Fruit fly (Drosophila melanogaster) whole organism, embryonic: Measurements from ENCODE around the gene ND-30.

Experiments used
- Bgb ChIP-seq: fragments of 200-800 bp; sonication (Bioruptor generic); IDR thresholded peaks from 2 replicates; pipeline ENCODE4 v1.3.6; 2022; ENCODE audit warnings: missing biosample characterization, missing genetic modification characterization; ENCODE audit not compliant: partially characterized antibody
- CG10959 ChIP-seq: fragments of 200-800 bp; sonication (Bioruptor generic); IDR thresholded peaks from 2 replicates; pipeline ENCODE4 v1.3.6; 2022; ENCODE audit warnings: missing biosample characterization, missing genetic modification characterization
- CG1233 ChIP-seq: fragments of 200-800 bp; sonication (Bioruptor generic); optimal IDR thresholded peaks from 4 replicates; lab custom pipeline; 2018; ENCODE audit warnings: missing biosample characterization, mild to moderate bottlenecking, missing genetic modification characterization
- CG1529 ChIP-seq: fragments of 200-800 bp; sonication (Bioruptor generic); optimal IDR thresholded peaks from 3 replicates; lab custom pipeline; 2018; ENCODE audit warnings: missing biosample characterization, missing genetic modification characterization
- CG1603 ChIP-seq: fragments of 200-800 bp; sonication (Bioruptor generic); optimal IDR thresholded peaks from 2 replicates; lab custom pipeline; 2019; ENCODE audit warnings: missing biosample characterization, mild to moderate bottlenecking, missing genetic modification characterization, moderate library complexity
- CG16863 ChIP-seq: fragments of 200-800 bp; sonication (Bioruptor generic); optimal IDR thresholded peaks from 3 replicates; lab custom pipeline; 2016; ENCODE audit warnings: missing biosample characterization, missing genetic modification characterization
- CG17802 ChIP-seq: fragments of 200-800 bp; sonication (Bioruptor generic); optimal IDR thresholded peaks from 2 replicates; lab custom pipeline; 2018; ENCODE audit warnings: missing biosample characterization, mild to moderate bottlenecking, missing genetic modification characterization, moderate library complexity
- CG1792 ChIP-seq: fragments of 200-800 bp; sonication (Bioruptor generic); optimal IDR thresholded peaks from 2 replicates; lab custom pipeline; 2016; ENCODE audit warnings: missing biosample characterization, missing genetic modification characterization
- CG18599 ChIP-seq: fragments of 200-800 bp; sonication (Bioruptor generic); optimal IDR thresholded peaks from 3 replicates; lab custom pipeline; 2017; ENCODE audit warnings: missing biosample characterization, missing genetic modification characterization, mild to moderate bottlenecking, moderate library complexity, missing genetic modification reagents
- CG34376 ChIP-seq: fragments of 200-800 bp; sonication (Bioruptor generic); optimal IDR thresholded peaks from 2 replicates; lab custom pipeline; 2018; ENCODE audit warnings: missing biosample characterization, mild to moderate bottlenecking, missing genetic modification characterization
- CG42726 ChIP-seq: fragments of 200-800 bp; sonication (Bioruptor generic); IDR thresholded peaks from 2 replicates; pipeline ENCODE4 v1.3.6; 2022; ENCODE audit warnings: missing biosample characterization, missing genetic modification characterization; ENCODE audit not compliant: partially characterized antibody
- CG4617 ChIP-seq: fragments of 200-800 bp; sonication (Bioruptor generic); optimal IDR thresholded peaks from 3 replicates; lab custom pipeline; 2016; ENCODE audit warnings: missing biosample characterization, missing genetic modification characterization, borderline replicate concordance
- CG5953 ChIP-seq: fragments of 200-800 bp; sonication (Bioruptor generic); IDR thresholded peaks from 2 replicates; pipeline ENCODE4 v1.3.6; 2022; ENCODE audit warnings: missing biosample characterization, missing genetic modification characterization
- Dfd ChIP-seq, 2 experiments: fragments of >200 bp; optimal IDR thresholded peaks; 2 replicates each; lab custom pipeline; 2017; ENCODE audit warnings: missing biosample characterization in 2 of 2, missing genetic modification characterization in 2 of 2
- Ets65A ChIP-seq: fragments of 200-800 bp; sonication (Bioruptor generic); peaks from one replicate; lab custom pipeline; 2016; ENCODE audit warnings: missing biosample characterization, missing genetic modification characterization
- GATAe ChIP-seq: fragments of 200-800 bp; sonication (Bioruptor generic); conservative IDR thresholded peaks from 2 replicates; pipeline ENCODE4 v1.3.6; 2022; ENCODE audit warnings: missing biosample characterization, missing genetic modification characterization
- Gsc ChIP-seq: fragments of 200-800 bp; sonication (Bioruptor generic); IDR thresholded peaks from 2 replicates; pipeline ENCODE4 v1.3.6; 2022; ENCODE audit warnings: missing biosample characterization, missing genetic modification characterization
- Hr78 ChIP-seq, 2 experiments: fragments of 200-800 bp in 1 of 2; fragments of >200 bp in 1 of 2; sonication (Bioruptor generic) in 1 of 2; optimal IDR thresholded peaks; 2 replicates each; lab custom pipeline; 2017 to 2019; ENCODE audit warnings: missing biosample characterization in 2 of 2, missing genetic modification characterization in 2 of 2, mild to moderate bottlenecking in 1 of 2, moderate library complexity in 1 of 2
- MTF-1 ChIP-seq: fragments of 200-800 bp; sonication (Bioruptor generic); optimal IDR thresholded peaks from 2 replicates; lab custom pipeline; 2018; ENCODE audit warnings: missing biosample characterization, mild to moderate bottlenecking, missing genetic modification characterization, borderline replicate concordance
- Med ChIP-seq: fragments of 200-800 bp; sonication (Bioruptor generic); peaks from one replicate; lab custom pipeline; 2016; ENCODE audit warnings: missing biosample characterization, missing genetic modification characterization, mild to moderate bottlenecking, inconsistent platforms, moderate library complexity
- Spps ChIP-seq: fragments of 200-800 bp; sonication (Bioruptor generic); optimal IDR thresholded peaks from 2 replicates; lab custom pipeline; 2018; ENCODE audit warnings: missing biosample characterization, mild to moderate bottlenecking, missing genetic modification characterization
- gem ChIP-seq: fragments of 200-800 bp; sonication (Bioruptor generic); optimal IDR thresholded peaks from 2 replicates; lab custom pipeline; 2019; ENCODE audit warnings: missing biosample characterization, mild to moderate bottlenecking, missing genetic modification characterization, moderate library complexity
- jigr1 ChIP-seq: fragments of 200-800 bp; sonication (Bioruptor generic); IDR thresholded peaks from 3 replicates; pipeline ENCODE4 v1.3.6; 2022; ENCODE audit warnings: missing biosample characterization, missing genetic modification characterization
- jing ChIP-seq: fragments of 200-800 bp; sonication (Bioruptor generic); optimal IDR thresholded peaks from 2 replicates; lab custom pipeline; 2018; ENCODE audit warnings: missing biosample characterization, mild to moderate bottlenecking, missing genetic modification characterization
- ken ChIP-seq: fragments of 200-800 bp; sonication (Bioruptor generic); IDR thresholded peaks from 3 replicates; pipeline ENCODE4 v1.3.6; 2022; ENCODE audit warnings: missing biosample characterization, missing genetic modification characterization
- lab ChIP-seq: fragments of 200-800 bp; sonication (Bioruptor generic); optimal IDR thresholded peaks from 3 replicates; lab custom pipeline; 2017; ENCODE audit warnings: missing biosample characterization, missing genetic modification characterization, mild to moderate bottlenecking, moderate library complexity, missing genetic modification reagents
- maf-S ChIP-seq: fragments of 200-800 bp; sonication (Bioruptor generic); optimal IDR thresholded peaks from 2 replicates; lab custom pipeline; 2016; ENCODE audit warnings: missing biosample characterization, missing genetic modification characterization
- nerfin-1 ChIP-seq: fragments of 200-800 bp; sonication (Bioruptor generic); optimal IDR thresholded peaks from 3 replicates; lab custom pipeline; 2019; ENCODE audit warnings: missing biosample characterization, mild to moderate bottlenecking, missing genetic modification characterization, moderate library complexity
- peb ChIP-seq: fragments of 200-800 bp; sonication (Bioruptor generic); IDR thresholded peaks from 2 replicates; pipeline ENCODE4 v1.3.6; 2022; ENCODE audit warnings: missing biosample characterization, missing genetic modification characterization
- pnt ChIP-seq: fragments of 200-800 bp; sonication (Bioruptor generic); optimal IDR thresholded peaks from 3 replicates; lab custom pipeline; 2016; ENCODE audit warnings: missing biosample characterization, missing genetic modification characterization
- so ChIP-seq: fragments of 200-800 bp; sonication (Bioruptor generic); IDR thresholded peaks from 3 replicates; pipeline ENCODE4 v1.3.6; 2022; ENCODE audit warnings: missing biosample characterization, missing genetic modification characterization
- sob ChIP-seq: fragments of 200-800 bp; sonication (Bioruptor generic); IDR thresholded peaks from 2 replicates; pipeline ENCODE4 v1.3.6; 2022; ENCODE audit warnings: missing biosample characterization, missing genetic modification characterization
- sug ChIP-seq: fragments of 200-800 bp; optimal IDR thresholded peaks from 2 replicates; lab custom pipeline; 2019; ENCODE audit warnings: missing biosample characterization, mild to moderate bottlenecking, missing genetic modification characterization, moderate library complexity
- tap ChIP-seq: fragments of 200-800 bp; optimal IDR thresholded peaks from 3 replicates; lab custom pipeline; 2019; ENCODE audit warnings: missing biosample characterization, mild to moderate bottlenecking, missing genetic modification characterization, moderate library complexity
- wor ChIP-seq: fragments of 200-800 bp; sonication (Bioruptor generic); IDR thresholded peaks from 2 replicates; pipeline ENCODE4 v1.3.6; 2022; ENCODE audit warnings: missing biosample characterization, missing genetic modification characterization

ND-30 gene

DNA sequence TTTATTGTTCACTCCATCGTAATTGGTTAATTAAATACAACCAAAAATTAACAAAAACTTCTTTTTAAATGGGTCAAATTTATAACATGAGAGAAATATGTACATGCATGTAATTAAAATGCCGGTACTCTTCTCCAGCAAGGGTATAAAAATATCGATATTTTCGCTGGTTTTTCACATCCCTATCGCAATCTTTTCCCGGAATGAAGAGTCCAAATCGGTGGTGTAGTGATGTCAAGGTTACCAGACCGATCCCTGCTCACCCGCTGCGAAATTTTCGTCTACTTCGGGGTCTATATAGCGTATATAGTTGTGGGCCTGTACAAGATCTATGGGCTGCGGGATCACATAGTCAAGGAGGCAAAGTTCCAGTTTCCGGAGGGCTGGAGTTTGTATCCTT is 2.6 kb upstream of the ND-30 start, which contains the start of gene rasp (continued):
- TF ChIP-seq CG1792 (GFP tag; lab: Kevin White, UChicago) (no peak), jigr1 (GFP tag; lab: Robert Waterston, UW) (no peak), CG1603 (tag; lab: Kevin White, UChicago) (peak; percentile 21), gem (tag; lab: Kevin White, UChicago) (no peak)

DNA sequence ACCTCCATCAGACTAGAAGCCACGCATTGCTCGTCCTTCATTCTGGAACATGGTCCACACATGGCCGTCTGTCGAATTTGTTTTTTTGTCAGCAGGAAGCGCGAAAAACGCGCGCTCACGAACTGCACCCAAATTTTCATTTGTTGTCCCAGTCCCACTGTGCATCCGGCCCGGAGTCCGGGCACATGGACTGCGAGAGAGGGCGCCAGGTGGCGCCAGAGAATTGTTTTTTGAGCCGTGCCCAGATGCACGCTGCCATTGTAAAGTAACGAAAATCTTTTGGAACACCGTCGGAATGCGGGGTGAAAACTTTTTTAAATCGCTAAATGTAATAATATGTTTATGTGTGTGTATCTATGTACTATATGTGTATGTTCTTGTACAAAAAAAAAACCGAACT is 1.7 kb downstream of the ND-30 start:
- TF ChIP-seq jing (GFP tag; lab: Kevin White, UChicago) (no peak), CG10959 (GFP tag; lab: Robert Waterston, UW) (no peak), Gsc (GFP tag; lab: Robert Waterston, UW) (no peak), CG1529 (GFP tag; lab: Kevin White, UChicago) (no peak), lab (no peak), pnt (no peak), wor (GFP tag; lab: Robert Waterston, UW) (no peak), GATAe (GFP tag; lab: Robert Waterston, UW) (no peak), peb (no peak), sug (tag; lab: Kevin White, UChicago) (no peak), so (GFP tag; lab: Robert Waterston, UW) (no peak), Bgb (no peak), tap (tag; lab: Kevin White, UChicago) (no peak), MTF-1 (GFP tag; lab: Kevin White, UChicago) (no peak), maf-S (no peak)

DNA sequence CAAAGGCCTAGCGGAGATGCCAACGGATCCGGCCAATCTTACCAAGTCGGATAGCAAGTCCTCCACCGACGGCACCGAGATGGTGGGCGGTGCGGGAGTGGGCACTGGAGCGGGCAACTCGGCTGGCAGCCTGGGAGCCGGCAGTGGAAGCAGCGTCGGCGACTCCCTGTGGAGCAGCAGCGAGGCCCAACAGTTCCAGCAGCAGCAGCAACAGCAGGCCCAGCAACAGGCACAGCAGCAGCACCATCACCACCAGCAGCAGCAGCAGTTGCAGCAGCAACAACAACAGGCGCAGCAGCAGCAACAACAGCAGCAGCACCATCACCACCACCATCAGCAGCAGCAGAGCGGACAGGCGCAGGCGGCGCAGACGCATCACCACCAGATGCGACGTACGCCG is 9.0 kb downstream of the ND-30 start:
- peak in 1 of 2 experiments; percentile 91 for TF ChIP-seq Dfd (GFP tag; optimal IDR thresholded peaks at IDR 0.05; lab: Kevin White, UChicago)
- no peak for TF ChIP-seq CG34376 (GFP tag; lab: Kevin White, UChicago)
- TF ChIP-seq CG1233 (GFP tag; lab: Kevin White, UChicago) = no peak
- no peak for TF ChIP-seq Hr78 (GFP tag; optimal IDR thresholded peaks at IDR 0.05; lab: Kevin White, UChicago)
- TF ChIP-seq pnt = no peak
- TF ChIP-seq Ets65A = peak; percentile 86
- no peak for TF ChIP-seq CG16863 (GFP tag; lab: Kevin White, UChicago)
- no peak for TF ChIP-seq CG18599 (GFP tag; lab: Kevin White, UChicago)
- no peak for TF ChIP-seq CG17802 (tag; lab: Kevin White, UChicago)
- no peak for TF ChIP-seq Spps
- no peak for TF ChIP-seq nerfin-1
- TF ChIP-seq CG4617 (GFP tag; lab: Kevin White, UChicago) = no peak
- TF ChIP-seq Med = peak; percentile 53
- 0 out of 2 replicates have a peak, but pooled peaks have one; percentile 4 for TF ChIP-seq CG5953 (GFP tag; lab: Robert Waterston, UW)
- 0 out of 2 replicates have a peak, but pooled peaks have one; percentile 21 for TF ChIP-seq CG42726 (GFP tag; lab: Robert Waterston, UW)
- no peak for TF ChIP-seq ken (GFP tag; lab: Robert Waterston, UW)
- no peak for TF ChIP-seq tap (tag; lab: Kevin White, UChicago)
- TF ChIP-seq sob (GFP tag; lab: Robert Waterston, UW) = 0 out of 2 replicates have a peak, but pooled peaks have one; percentile 29
